Fruit fly (Drosophila melanogaster): ENCODE results near the gene CG6454.

CG6454 gene

DNA sequence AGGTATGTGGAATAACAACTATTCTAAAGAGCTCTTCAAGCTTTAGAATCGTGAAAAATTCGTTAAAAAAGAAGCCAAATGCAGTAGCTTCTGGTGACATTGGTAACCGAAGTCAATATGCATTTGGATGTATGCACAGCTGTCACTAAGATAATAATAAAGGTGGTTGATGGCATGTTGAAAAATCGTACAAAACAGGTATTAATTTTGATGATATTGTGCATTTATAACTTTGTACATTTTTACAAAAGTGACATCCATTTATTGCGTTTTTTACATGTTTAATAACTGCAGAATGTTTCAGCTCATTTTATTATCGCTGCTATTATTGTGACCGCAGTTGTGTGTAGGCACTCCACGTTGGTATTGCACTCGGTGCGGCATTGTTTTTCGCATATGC is 47.5 kb upstream of the CG6454 start (continued):
- TF ChIP-seq sc (optimal IDR thresholded peaks at IDR 0.05) (no peak), sc (GFP tag; optimal IDR thresholded peaks at IDR 0.05) (peak; percentile 13), HLH3B (GFP tag; IDR thresholded peaks at IDR 0.05) (peak; percentile 15; the same call in 1 of the 2 replicates), Xrp1 (GFP tag; IDR thresholded peaks at IDR 0.05) (peak; percentile 45), HHEX (GFP tag; optimal IDR thresholded peaks at IDR 0.05) (peak; percentile 36), kni (GFP tag; optimal IDR thresholded peaks at IDR 0.05) (peak; percentile 8), Meics (GFP tag; optimal IDR thresholded peaks at IDR 0.05) (no peak), ATbp (GFP tag; optimal IDR thresholded peaks at IDR 0.05) (peak; percentile 72), CG4707 (GFP tag; optimal IDR thresholded peaks at IDR 0.05) (peak; percentile 30), CG12071 (GFP tag; optimal IDR thresholded peaks at IDR 0.05) (peak; percentile 29), lov (optimal IDR thresholded peaks at IDR 0.05) (no peak), lov (GFP tag; IDR thresholded peaks at IDR 0.05) (0 out of 3 replicates have a peak, but pooled peaks have one; percentile 17), CG1529 (GFP tag; optimal IDR thresholded peaks at IDR 0.05) (peak; percentile 5), wek (GFP tag; optimal IDR thresholded peaks at IDR 0.05) (peak; percentile 17), CG34376 (GFP tag; optimal IDR thresholded peaks at IDR 0.05) (no peak), CG6254 (GFP tag; optimal IDR thresholded peaks at IDR 0.05) (peak; percentile 27), hkb (optimal IDR thresholded peaks at IDR 0.05) (no peak), hkb (GFP tag; IDR thresholded peaks at IDR 0.05) (peak; percentile 38), Blimp-1 (GFP tag; optimal IDR thresholded peaks at IDR 0.05) (peak; percentile 38), repo (GFP tag; optimal IDR thresholded peaks at IDR 0.05) (no peak), Nf-YA (GFP tag; IDR thresholded peaks at IDR 0.05) (0 out of 2 replicates have a peak, but pooled peaks have one; percentile 22), CG10431 (GFP tag; optimal IDR thresholded peaks at IDR 0.05) (peak; percentile 25), CG2875 (GFP tag; optimal IDR thresholded peaks at IDR 0.05) (peak; percentile 54), Asciz (GFP tag; optimal IDR thresholded peaks at IDR 0.05) (peak; percentile 34), seq (GFP tag; IDR thresholded peaks at IDR 0.05) (peak; percentile 25; the same call in 1 of the 2 replicates), chn (GFP tag; optimal IDR thresholded peaks at IDR 0.05) (no peak), CG1024 (GFP tag; IDR thresholded peaks at IDR 0.05) (peak; percentile 36; the same call in 1 of the 2 replicates), Sox100B (GFP tag; optimal IDR thresholded peaks at IDR 0.05) (peak; percentile 30), stc (GFP tag; IDR thresholded peaks at IDR 0.05) (no peak; the same call in 1 of the 2 replicates), CG10654 (GFP tag; optimal IDR thresholded peaks at IDR 0.05) (peak; percentile 0)

DNA sequence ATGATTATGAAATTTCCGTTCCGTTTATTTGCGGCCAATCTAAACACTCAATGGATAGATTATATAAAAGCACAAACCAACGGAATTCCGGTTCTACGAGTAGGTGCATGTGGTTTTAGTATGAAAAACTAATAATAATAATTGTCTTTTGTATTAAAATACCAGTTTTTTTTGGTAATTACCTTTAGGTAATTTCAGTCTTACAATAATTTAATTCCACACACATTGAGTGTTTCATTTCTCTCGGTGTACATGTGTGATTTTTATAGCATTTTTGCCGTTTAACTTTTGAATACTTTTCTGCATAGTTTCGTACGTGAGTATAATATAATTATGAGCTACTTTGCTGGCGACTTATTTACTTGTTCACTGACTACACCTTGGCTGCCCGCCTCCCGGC is 45.9 kb upstream of the CG6454 start:
- no peak for TF ChIP-seq CG14965 (GFP tag; optimal IDR thresholded peaks at IDR 0.05; ENCODE audit: borderline replicate concordance)
- no peak for TF ChIP-seq Sin3A (optimal IDR thresholded peaks at IDR 0.05)
- TF ChIP-seq CG7357 (GFP tag; IDR thresholded peaks at IDR 0.05), result peak; percentile 31; the same call in 1 of the 3 replicates
- peak; percentile 9 for TF ChIP-seq slou (GFP tag; optimal IDR thresholded peaks at IDR 0.05)
- TF ChIP-seq sr (GFP tag; IDR thresholded peaks at IDR 0.05), result no peak
- peak; percentile 41; the same call in 1 of the 3 replicates for TF ChIP-seq tgo (GFP tag; IDR thresholded peaks at IDR 0.05)
- TF ChIP-seq Hr78 (GFP tag; optimal IDR thresholded peaks at IDR 0.05), result no peak
- peak; percentile 23 for TF ChIP-seq CG30403 (GFP tag; optimal IDR thresholded peaks at IDR 0.05)
- no peak for TF ChIP-seq Dref (GFP tag; IDR thresholded peaks at IDR 0.05)
- peak; percentile 36; the same call in 1 of the 2 replicates for TF ChIP-seq Ptx1 (GFP tag; IDR thresholded peaks at IDR 0.05)
- TF ChIP-seq pfk (GFP tag; optimal IDR thresholded peaks at IDR 0.05), result no peak
- TF ChIP-seq zen (tag; optimal IDR thresholded peaks at IDR 0.05), result no peak
- TF ChIP-seq dm (GFP tag; optimal IDR thresholded peaks at IDR 0.05), result no peak
- TF ChIP-seq CG12391 (tag; optimal IDR thresholded peaks at IDR 0.05), result peak; percentile 7
- peak; percentile 37 for TF ChIP-seq Med (GFP tag)
- TF ChIP-seq E2f1 (GFP tag; IDR thresholded peaks at IDR 0.05), result peak; percentile 16; the same call in 1 of the 2 replicates
- TF ChIP-seq vvl (GFP tag; IDR thresholded peaks at IDR 0.05), result peak; percentile 30; the same call in 1 of the 2 replicates
- TF ChIP-seq Ada2b (GFP tag; IDR thresholded peaks at IDR 0.05), result peak; percentile 45
- TF ChIP-seq CG14441 (GFP tag; IDR thresholded peaks at IDR 0.05), result peak; percentile 49; the same call in 1 of the 2 replicates
- TF ChIP-seq prd (optimal IDR thresholded peaks at IDR 0.05), result no peak
- TF ChIP-seq prd (GFP tag; IDR thresholded peaks at IDR 0.05), result peak; percentile 30; the same call in 1 of the 3 replicates
- peak; percentile 56; the same call in 2 of the 3 replicates for TF ChIP-seq row (GFP tag; IDR thresholded peaks at IDR 0.05)
- TF ChIP-seq CG2120 (GFP tag; optimal IDR thresholded peaks at IDR 0.05), result peak; percentile 30
